Worm (Caenorhabditis elegans): ENCODE results near the gene nspc-16.

Gene nspc-16

DNA sequence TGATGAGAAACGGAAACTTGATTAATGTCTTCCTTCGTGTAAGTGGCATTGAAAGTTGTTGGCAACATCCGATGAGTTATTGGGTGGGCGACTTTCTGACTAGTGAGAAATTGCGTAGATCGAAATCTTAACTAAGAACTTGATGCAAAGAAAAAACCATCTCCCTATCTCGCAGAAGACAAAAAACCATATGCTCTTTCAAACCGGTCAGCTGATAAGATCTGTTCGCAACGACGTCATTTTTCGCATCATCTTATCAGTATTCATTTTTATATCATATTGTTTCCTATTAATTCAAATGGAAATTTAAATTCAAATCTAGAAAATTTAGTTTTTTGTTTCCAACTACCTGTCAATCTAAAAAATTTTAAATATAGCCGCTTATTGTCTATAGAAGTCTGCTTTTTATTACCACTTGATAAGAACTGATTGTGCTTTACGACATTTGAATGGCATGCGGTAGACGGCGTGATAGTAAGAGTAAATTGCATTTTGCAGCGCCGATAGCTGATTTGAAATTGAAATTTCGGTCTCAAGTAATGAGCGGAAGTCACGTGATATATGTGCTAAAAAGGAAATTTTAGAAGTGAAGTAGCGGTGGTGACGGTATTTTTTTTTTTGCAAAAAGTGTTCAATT, 22.8 kb upstream of the nspc-16 start:
- TF ChIP-seq sptf-2 (GFP tag; optimal IDR thresholded peaks at IDR 0.05) (no peak), cebp-1 (GFP tag; IDR thresholded peaks at IDR 0.05) (no peak), cebp-1 (tag; optimal IDR thresholded peaks at IDR 0.05) (peak; percentile 50), ztf-22 (GFP tag; optimal IDR thresholded peaks at IDR 0.05) (peak; percentile 89), hlh-26 (GFP tag; conservative IDR thresholded peaks at IDR 0.05) (no peak), lin-40 (tag; optimal IDR thresholded peaks at IDR 0.05) (peak; percentile 69), K12H6.12 (tag; optimal IDR thresholded peaks at IDR 0.05) (no peak), F22D6.2 (tag; optimal IDR thresholded peaks at IDR 0.05) (peak; percentile 24), snpc-4 (GFP tag; optimal IDR thresholded peaks at IDR 0.05) (no peak), snpc-4 (tag; optimal IDR thresholded peaks at IDR 0.05) (peak in 3 of 4 experiments; percentile 0 to 42 (median 28)), die-1 (tag; optimal IDR thresholded peaks at IDR 0.05) (no peak), attf-3 (GFP tag; conservative IDR thresholded peaks at IDR 0.05) (no peak), akir-1 (GFP tag; optimal IDR thresholded peaks at IDR 0.05) (no peak), let-607 (tag; optimal IDR thresholded peaks at IDR 0.05) (peak in 1 of 2 experiments; percentile 88), tbp1 (GFP tag; optimal IDR thresholded peaks at IDR 0.05) (peak; percentile 46), nfya-2 (GFP tag; IDR thresholded peaks at IDR 0.05) (no peak), F33H1.4 (GFP tag; IDR thresholded peaks at IDR 0.05) (no peak), B0035.1 (tag; optimal IDR thresholded peaks at IDR 0.05) (no peak), nhr-90 (tag; optimal IDR thresholded peaks at IDR 0.05) (peak; percentile 40), mcd-1 (GFP tag; IDR thresholded peaks at IDR 0.05) (no peak), ceh-58 (GFP tag; IDR thresholded peaks at IDR 0.05) (no peak), atf-7 (tag; optimal IDR thresholded peaks at IDR 0.05) (peak; percentile 92), egl-18 (GFP tag; IDR thresholded peaks at IDR 0.05) (no peak), B0336.3 (GFP tag; IDR thresholded peaks at IDR 0.05) (peak; percentile 51; the same call in 1 of the 2 replicates), snpc-3.4 (tag; optimal IDR thresholded peaks at IDR 0.05) (no peak), nhr-80 (tag; optimal IDR thresholded peaks at IDR 0.05) (peak; percentile 97), B0261.1 (tag; optimal IDR thresholded peaks at IDR 0.05) (no peak), pha-4 (tag; optimal IDR thresholded peaks at IDR 0.05) (peak; percentile 43), snpc-1.1 (tag; optimal IDR thresholded peaks at IDR 0.05; ENCODE audit: insufficient read depth) (no peak), ztf-26 (tag; optimal IDR thresholded peaks at IDR 0.05) (no peak), ztf-3 (GFP tag; optimal IDR thresholded peaks at IDR 0.05) (no peak), gei-17 (GFP tag; optimal IDR thresholded peaks at IDR 0.05) (peak; percentile 19), tlf-1 (GFP tag; optimal IDR thresholded peaks at IDR 0.05) (peak; percentile 72), mel-28 (tag; optimal IDR thresholded peaks at IDR 0.05; ENCODE audit: borderline replicate concordance) (no peak), chd-7 (tag; optimal IDR thresholded peaks at IDR 0.05) (peak; percentile 69), madf-3 (GFP tag; IDR thresholded peaks at IDR 0.05) (no peak), madf-6 (GFP tag; IDR thresholded peaks at IDR 0.05) (no peak), tbx-9 (tag; optimal IDR thresholded peaks at IDR 0.05; ENCODE audit: borderline replicate concordance) (no peak), lsy-27 (tag; optimal IDR thresholded peaks at IDR 0.05; ENCODE audit: borderline replicate concordance, insufficient read depth) (no peak)

Measured in whole organism, young adult.